Worm (Caenorhabditis elegans): ENCODE results near the gene ttx-1.
A peak's percentile ranks its signal among the peaks of the same experiment; 100 is the strongest.

The ttx-1 gene

ce11 chrV:20094908-20095307 lies 30.9 kb upstream of the ttx-1 start, which contains the start of gene nlp-69:
Gene nlp-69 (minus strand): TSS chrV:20095008.
- TF ChIP-seq unc-86 (tag; optimal IDR thresholded peaks at IDR 0.05) (no peak), tbx-2 (tag; optimal IDR thresholded peaks at IDR 0.05) (no peak), nhr-237 (tag; optimal IDR thresholded peaks at IDR 0.05) (no peak), lin-15B (tag; optimal IDR thresholded peaks at IDR 0.05) (no peak), pag-3 (tag; optimal IDR thresholded peaks at IDR 0.05; ENCODE audit: borderline replicate concordance, insufficient read depth) (no peak), ces-1 (GFP tag; optimal IDR thresholded peaks at IDR 0.05) (no peak), hlh-4 (tag; optimal IDR thresholded peaks at IDR 0.05) (no peak), pqm-1 (tag; optimal IDR thresholded peaks at IDR 0.05) (no peak), mdl-1 (tag; optimal IDR thresholded peaks at IDR 0.05) (no peak), pax-3 (tag; optimal IDR thresholded peaks at IDR 0.05) (no peak), Y116A8C.19 (tag; optimal IDR thresholded peaks at IDR 0.05; ENCODE audit: borderline replicate concordance) (no peak), nhr-77 (tag; optimal IDR thresholded peaks at IDR 0.05) (no peak), nhr-11 (tag; optimal IDR thresholded peaks at IDR 0.05) (no peak), fkh-8 (tag; optimal IDR thresholded peaks at IDR 0.05) (no peak), hpl-2 (GFP tag; optimal IDR thresholded peaks at IDR 0.05) (no peak), egl-27 (tag; optimal IDR thresholded peaks at IDR 0.05) (no peak), mep-1 (tag; optimal IDR thresholded peaks at IDR 0.05) (no peak), nhr-90 (tag; optimal IDR thresholded peaks at IDR 0.05; ENCODE audit: poor library complexity) (no peak), ceh-88 (GFP tag; IDR thresholded peaks at IDR 0.05) (no peak), elt-3 (tag; optimal IDR thresholded peaks at IDR 0.05) (no peak)

- peak; percentile 90 for TF ChIP-seq ceh-8 (GFP tag; optimal IDR thresholded peaks at IDR 0.05)
- no peak for TF ChIP-seq fkh-10 (GFP tag; optimal IDR thresholded peaks at IDR 0.05)
These were observed 30.0 kb upstream of the ttx-1 start for ce11 chrV:20093940-20094339.

ce11 chrV:20090698-20091313 lies 26.8 kb upstream of the ttx-1 start, which contains the start of the genes dcs-1 and sec-23:
Gene dcs-1 (minus strand): TSS chrV:20090743.
Gene sec-23 (plus strand): TSS chrV:20091263.
- TF ChIP-seq hlh-4 (tag; optimal IDR thresholded peaks at IDR 0.05) (no peak), dpl-1 (GFP tag; optimal IDR thresholded peaks at IDR 0.05) (peak in 1 of 3 experiments; percentile 23), unc-98 (GFP tag; IDR thresholded peaks at IDR 0.05) (no peak), ceh-8 (GFP tag; optimal IDR thresholded peaks at IDR 0.05) (no peak), fkh-4 (tag; optimal IDR thresholded peaks at IDR 0.05; ENCODE audit: borderline replicate concordance) (no peak), nhr-47 (tag; optimal IDR thresholded peaks at IDR 0.05) (peak; percentile 7), aha-1 (tag; optimal IDR thresholded peaks at IDR 0.05) (no peak), tbx-2 (tag; optimal IDR thresholded peaks at IDR 0.05) (peak; percentile 21), lin-35 (GFP tag; optimal IDR thresholded peaks at IDR 0.05) (peak in 1 of 2 experiments; percentile 26), pax-3 (tag; optimal IDR thresholded peaks at IDR 0.05) (no peak), ceh-90 (tag; optimal IDR thresholded peaks at IDR 0.05) (peak; percentile 77), snu-23 (GFP tag; optimal IDR thresholded peaks at IDR 0.05) (peak; percentile 19), nhr-71 (tag; optimal IDR thresholded peaks at IDR 0.05) (peak; percentile 20), mep-1 (tag; optimal IDR thresholded peaks at IDR 0.05) (peak; percentile 33), irx-1 (tag; optimal IDR thresholded peaks at IDR 0.05) (peak; percentile 11), mef-2 (tag; optimal IDR thresholded peaks at IDR 0.05) (no peak), hlh-17 (GFP tag; optimal IDR thresholded peaks at IDR 0.05; ENCODE audit: borderline replicate concordance) (no peak), ceh-82 (tag; optimal IDR thresholded peaks at IDR 0.05) (peak in 1 of 3 experiments; percentile 20), fkh-8 (tag; optimal IDR thresholded peaks at IDR 0.05) (peak; percentile 1), alr-1 (tag; optimal IDR thresholded peaks at IDR 0.05; ENCODE audit: borderline replicate concordance) (no peak), efl-1 (optimal IDR thresholded peaks at IDR 0.05) (peak; percentile 17 to 18), efl-1 (GFP tag; optimal IDR thresholded peaks at IDR 0.05 in 1 of 2) (peak in 1 of 2 experiments; percentile 44), mdl-1 (tag; optimal IDR thresholded peaks at IDR 0.05) (peak in 1 of 2 experiments; percentile 6), lsy-2 (tag; optimal IDR thresholded peaks at IDR 0.05) (peak; percentile 13 to 15), rnt-1 (tag; optimal IDR thresholded peaks at IDR 0.05) (peak; percentile 83), aly-2 (tag; optimal IDR thresholded peaks at IDR 0.05) (no peak), sptf-1 (tag; optimal IDR thresholded peaks at IDR 0.05) (no peak), xbp-1 (tag; optimal IDR thresholded peaks at IDR 0.05) (peak; percentile 18), unc-86 (tag; optimal IDR thresholded peaks at IDR 0.05) (no peak)
